Worm (Caenorhabditis elegans) whole organism, dauer: ENCODE data around the gene Y17D7C.6.

ENCODE experiments used
- unc-62 ChIP-seq: sonication (generic microtip); optimal IDR thresholded peaks from 2 replicates; lab custom pipeline; 2017; ENCODE audit warnings: missing biosample characterization, missing genetic modification reagents, missing genetic modification characterization

Y17D7C.6 gene

ce11 chrV:18708015-18708414, 1.6 kb upstream of the Y17D7C.6 start:
- no peak for TF ChIP-seq unc-62

ce11 chrV:18710045-18710490, 458 bp downstream of the Y17D7C.6 start:
- no peak for TF ChIP-seq unc-62

- TF ChIP-seq unc-62, result no peak
These were observed 1.8 kb downstream of the Y17D7C.6 start for ce11 chrV:18711362-18711761.

- no peak for TF ChIP-seq unc-62
These were observed 2.5 kb downstream of the Y17D7C.6 start for ce11 chrV:18712118-18712517.

- TF ChIP-seq unc-62, result no peak
These were observed 9.8 kb downstream of the Y17D7C.6 start for ce11 chrV:18719412-18719811.

ce11 chrV:18719956-18720489, 10.4 kb downstream of the Y17D7C.6 start, which contains the start of gene Y17D7C.2:
Gene Y17D7C.2, minus strand, starts transcription at chrV:18719987.
- TF ChIP-seq unc-62, result no peak

- no peak for TF ChIP-seq unc-62
These were observed 12.3 kb downstream of the Y17D7C.6 start for ce11 chrV:18721873-18722272.

ce11 chrV:18722510-18723299, 13.1 kb downstream of the Y17D7C.6 start:
- no peak for TF ChIP-seq unc-62

ce11 chrV:18723604-18724003, 14.0 kb downstream of the Y17D7C.6 start:
- TF ChIP-seq unc-62, result no peak

- no peak for TF ChIP-seq unc-62
These were observed 14.5 kb downstream of the Y17D7C.6 start for ce11 chrV:18724076-18724475.

- TF ChIP-seq unc-62, result no peak
These were observed 16.2 kb downstream of the Y17D7C.6 start for ce11 chrV:18725858-18726257.

- TF ChIP-seq unc-62, result no peak
These were observed 19.8 kb downstream of the Y17D7C.6 start, which contains the start of gene asp-19 for ce11 chrV:18729324-18729924. Gene asp-19, minus strand, starts transcription at chrV:18729374.

ce11 chrV:18731579-18732041, 22.0 kb downstream of the Y17D7C.6 start, which contains the start of the genes asp-18 and scl-19:
Gene asp-18, minus strand, starts transcription at chrV:18731679.
Gene scl-19, plus strand, starts transcription at chrV:18731991.
- no peak for TF ChIP-seq unc-62

- no peak for TF ChIP-seq unc-62
These were observed 24.3 kb downstream of the Y17D7C.6 start for ce11 chrV:18733942-18734341.

ce11 chrV:18734381-18734780, 24.8 kb downstream of the Y17D7C.6 start, which contains the start of gene scl-20:
Gene scl-20, minus strand, starts transcription at chrV:18734481.
- no peak for TF ChIP-seq unc-62

- no peak for TF ChIP-seq unc-62
These were observed 28.0 kb downstream of the Y17D7C.6 start for ce11 chrV:18737646-18738045.

- TF ChIP-seq unc-62, result no peak
These were observed 32.5 kb downstream of the Y17D7C.6 start, which contains the start of gene clec-250 for ce11 chrV:18742108-18742507. Gene clec-250, minus strand, starts transcription at chrV:18742208.
